Fruit fly (Drosophila melanogaster) whole organism, embryonic: ENCODE data around the gene IFT54.

Experiments used
- Adf1 ChIP-seq: fragments of 200-800 bp; sonication (Bioruptor generic); IDR thresholded peaks from 2 replicates; pipeline ENCODE4 v1.3.6; 2022; ENCODE audit warnings: missing biosample characterization, missing genetic modification characterization
- BtbVII ChIP-seq: fragments of 200-800 bp; sonication (Bioruptor generic); optimal IDR thresholded peaks from 3 replicates; lab custom pipeline; 2017; ENCODE audit warnings: missing biosample characterization, mild to moderate bottlenecking, missing genetic modification characterization
- CG10147 ChIP-seq: fragments of 200-800 bp; sonication (Bioruptor generic); optimal IDR thresholded peaks from 2 replicates; lab custom pipeline; 2019; ENCODE audit warnings: missing biosample characterization, mild to moderate bottlenecking, missing genetic modification characterization, moderate library complexity
- CG10321 ChIP-seq: fragments of 200-800 bp; sonication (Bioruptor generic); IDR thresholded peaks from 2 replicates; pipeline ENCODE4 v1.3.6; 2022; ENCODE audit warnings: missing biosample characterization, missing genetic modification characterization
- CG10462 ChIP-seq: fragments of 200-800 bp; sonication (Bioruptor generic); optimal IDR thresholded peaks from 2 replicates; lab custom pipeline; 2016; ENCODE audit warnings: missing biosample characterization, missing genetic modification characterization
- CG10543 ChIP-seq: fragments of 200-800 bp; sonication (Bioruptor generic); optimal IDR thresholded peaks from 3 replicates; lab custom pipeline; 2017; ENCODE audit warnings: missing biosample characterization, mild to moderate bottlenecking, missing genetic modification characterization, moderate library complexity
- CG10565 ChIP-seq: fragments of 200-800 bp; sonication (Bioruptor generic); optimal IDR thresholded peaks from 3 replicates; lab custom pipeline; 2016; ENCODE audit warnings: missing biosample characterization, mild to moderate bottlenecking, missing genetic modification characterization
- CG11085 ChIP-seq: fragments of 200-800 bp; sonication (Bioruptor generic); IDR thresholded peaks from 2 replicates; pipeline ENCODE4 v1.3.6; 2022; ENCODE audit warnings: missing biosample characterization, missing genetic modification characterization
- CG11247 ChIP-seq: fragments of 200-800 bp; sonication (Bioruptor generic); IDR thresholded peaks from 2 replicates; pipeline ENCODE4 v1.3.6; 2022; ENCODE audit warnings: missing biosample characterization, missing genetic modification characterization
- CG12391 ChIP-seq: fragments of 200-800 bp; sonication (Bioruptor generic); optimal IDR thresholded peaks from 3 replicates; lab custom pipeline; 2018; ENCODE audit warnings: missing biosample characterization, mild to moderate bottlenecking, missing genetic modification characterization, moderate library complexity
- CG12659 ChIP-seq: fragments of 200-800 bp; sonication (Bioruptor generic); optimal IDR thresholded peaks from 3 replicates; lab custom pipeline; 2017; ENCODE audit warnings: mild to moderate bottlenecking, missing biosample characterization, missing genetic modification reagents, missing genetic modification characterization
- CG15696 ChIP-seq: fragments of 200-800 bp; sonication (Bioruptor generic); optimal IDR thresholded peaks from 2 replicates; lab custom pipeline; 2019; ENCODE audit warnings: missing biosample characterization, mild to moderate bottlenecking, missing genetic modification characterization, moderate library complexity
- CG1603 ChIP-seq: fragments of 200-800 bp; sonication (Bioruptor generic); optimal IDR thresholded peaks from 2 replicates; lab custom pipeline; 2019; ENCODE audit warnings: missing biosample characterization, mild to moderate bottlenecking, missing genetic modification characterization, moderate library complexity
- CG2116 ChIP-seq: fragments of 200-800 bp; sonication (Bioruptor generic); optimal IDR thresholded peaks from 3 replicates; lab custom pipeline; 2018; ENCODE audit warnings: missing biosample characterization, mild to moderate bottlenecking, missing genetic modification characterization
- CG30020 ChIP-seq: fragments of 200-800 bp; optimal IDR thresholded peaks from 2 replicates; lab custom pipeline; 2019; ENCODE audit warnings: missing biosample characterization, mild to moderate bottlenecking, missing genetic modification characterization, moderate library complexity
- CG8478 ChIP-seq: fragments of >200 bp; optimal IDR thresholded peaks from 2 replicates; lab custom pipeline; 2018
- CG9437 ChIP-seq: fragments of 200-800 bp; sonication (Bioruptor generic); optimal IDR thresholded peaks from 2 replicates; lab custom pipeline; 2018; ENCODE audit warnings: missing biosample characterization, mild to moderate bottlenecking, missing genetic modification characterization
- CkIIα-i1 ChIP-seq: fragments of 200-800 bp; sonication (Bioruptor generic); IDR thresholded peaks from 2 replicates; pipeline ENCODE4 v1.3.6; 2022; ENCODE audit warnings: missing biosample characterization, missing genetic modification characterization
- CoRest ChIP-seq: fragments of 200-800 bp; sonication (Bioruptor generic); optimal IDR thresholded peaks from 3 replicates; lab custom pipeline; 2018; ENCODE audit warnings: missing biosample characterization, mild to moderate bottlenecking, missing genetic modification characterization, moderate library complexity
- Dbx ChIP-seq: fragments of 200-800 bp; sonication (Bioruptor generic); IDR thresholded peaks from 3 replicates; pipeline ENCODE4 v1.3.6; 2022; ENCODE audit warnings: missing biosample characterization, missing genetic modification characterization
- Jarid2 ChIP-seq: fragments of 200-800 bp; sonication (Bioruptor generic); optimal IDR thresholded peaks from 3 replicates; lab custom pipeline; 2017; ENCODE audit warnings: mild to moderate bottlenecking, missing biosample characterization, missing genetic modification reagents, missing genetic modification characterization
- Meics ChIP-seq: fragments of 200-800 bp; sonication (Bioruptor generic); optimal IDR thresholded peaks from 2 replicates; lab custom pipeline; 2017; ENCODE audit warnings: missing biosample characterization, mild to moderate bottlenecking, missing genetic modification characterization
- Myb ChIP-seq: fragments of 200-800 bp; sonication (Bioruptor generic); optimal IDR thresholded peaks from 2 replicates; lab custom pipeline; 2016; ENCODE audit warnings: missing biosample characterization, missing genetic modification characterization
- NFAT ChIP-seq: fragments of 200-800 bp; sonication (Bioruptor generic); IDR thresholded peaks from 2 replicates; pipeline ENCODE4 v1.3.6; 2022; ENCODE audit warnings: missing biosample characterization, missing genetic modification characterization
- PHDP ChIP-seq: fragments of 200-800 bp; sonication (Bioruptor generic); optimal IDR thresholded peaks from 3 replicates; lab custom pipeline; 2018; ENCODE audit warnings: missing biosample characterization, mild to moderate bottlenecking, missing genetic modification characterization, moderate library complexity
- Pdp1 ChIP-seq, 2 experiments: fragments of 200-800 bp; sonication (Bioruptor generic); optimal IDR thresholded peaks; 3 replicates each; lab custom pipeline; 2016; ENCODE audit warnings: missing biosample characterization in 2 of 2, missing genetic modification characterization in 2 of 2, mild to moderate bottlenecking in 1 of 2, moderate library complexity in 1 of 2
- Ptx1 ChIP-seq: fragments of 200-800 bp; sonication (Bioruptor generic); IDR thresholded peaks from 2 replicates; pipeline ENCODE4 v1.3.6; 2022; ENCODE audit warnings: missing biosample characterization, missing genetic modification characterization
- Spps ChIP-seq: fragments of 200-800 bp; sonication (Bioruptor generic); optimal IDR thresholded peaks from 2 replicates; lab custom pipeline; 2018; ENCODE audit warnings: missing biosample characterization, mild to moderate bottlenecking, missing genetic modification characterization
- Trl ChIP-seq, 3 experiments: fragments of >200 bp in 2 of 3; fragments of 200-800 bp in 1 of 3; sonication (Bioruptor generic) in 1 of 3; optimal IDR thresholded peaks; 2 replicates in 1 of 3; 3 replicates in 2 of 3; lab custom pipeline; 2016 to 2017; ENCODE audit warnings: missing biosample characterization in 1 of 3, missing genetic modification characterization in 1 of 3
- YL-1 ChIP-seq: fragments of 200-800 bp; sonication (Bioruptor generic); optimal IDR thresholded peaks from 3 replicates; lab custom pipeline; 2017; ENCODE audit warnings: missing biosample characterization, mild to moderate bottlenecking, missing genetic modification characterization
- amos ChIP-seq: fragments of 200-800 bp; sonication (Bioruptor generic); IDR thresholded peaks from 2 replicates; pipeline ENCODE4 v1.3.6; 2022; ENCODE audit warnings: missing biosample characterization, missing genetic modification characterization; ENCODE audit not compliant: partially characterized antibody
- bbx ChIP-seq: fragments of 200-800 bp; sonication (Bioruptor generic); IDR thresholded peaks from 2 replicates; pipeline ENCODE4 v1.3.6; 2022; ENCODE audit warnings: missing biosample characterization, missing genetic modification characterization; ENCODE audit not compliant: partially characterized antibody
- cad ChIP-seq: fragments of >200 bp; optimal IDR thresholded peaks from 2 replicates; lab custom pipeline; 2017; ENCODE audit warnings: missing biosample characterization, missing genetic modification characterization
- chif ChIP-seq, 2 experiments: fragments of 200-800 bp; sonication (Bioruptor generic); optimal IDR thresholded peaks; 3 replicates each; lab custom pipeline; 2016; ENCODE audit warnings: missing biosample characterization in 2 of 2, missing genetic modification characterization in 2 of 2
- chn ChIP-seq: fragments of 200-800 bp; sonication (Bioruptor generic); optimal IDR thresholded peaks from 2 replicates; lab custom pipeline; 2016; ENCODE audit warnings: missing biosample characterization, missing genetic modification characterization
- jing ChIP-seq: fragments of 200-800 bp; sonication (Bioruptor generic); optimal IDR thresholded peaks from 2 replicates; lab custom pipeline; 2018; ENCODE audit warnings: missing biosample characterization, mild to moderate bottlenecking, missing genetic modification characterization
- odd ChIP-seq: fragments of 200-800 bp; sonication (Bioruptor generic); optimal IDR thresholded peaks from 2 replicates; lab custom pipeline; 2017; ENCODE audit warnings: missing biosample characterization, mild to moderate bottlenecking, missing genetic modification characterization
- pan ChIP-seq, 4 experiments: fragments of >200 bp in 3 of 4; fragments of 200-800 bp in 1 of 4; sonication (Bioruptor generic) in 1 of 4; optimal IDR thresholded peaks in 3 of 4; IDR thresholded peaks in 1 of 4; 2 replicates each; pipeline versions ENCODE4 v1.3.6 to Lab custom; 2017 to 2022; ENCODE audit warnings: missing biosample characterization in 2 of 4, missing genetic modification characterization in 2 of 4, mixed read lengths in 1 of 4
- pfk ChIP-seq: fragments of 200-800 bp; sonication (Bioruptor generic); optimal IDR thresholded peaks from 2 replicates; lab custom pipeline; 2018; ENCODE audit warnings: missing biosample characterization, mild to moderate bottlenecking, missing genetic modification characterization, moderate library complexity
- pzg ChIP-seq: fragments of 200-800 bp; sonication (Bioruptor generic); optimal IDR thresholded peaks from 3 replicates; lab custom pipeline; 2018; ENCODE audit warnings: missing biosample characterization, mild to moderate bottlenecking, missing genetic modification characterization, moderate library complexity
- shn ChIP-seq: fragments of 200-800 bp; sonication (Bioruptor generic); optimal IDR thresholded peaks from 3 replicates; lab custom pipeline; 2016; ENCODE audit warnings: missing biosample characterization, missing genetic modification characterization
- sna ChIP-seq: fragments of 200-800 bp; sonication (Bioruptor generic); IDR thresholded peaks from 2 replicates; pipeline ENCODE4 v1.3.6; 2022; ENCODE audit warnings: missing biosample characterization, missing genetic modification characterization; ENCODE audit not compliant: partially characterized antibody
- sug ChIP-seq: fragments of 200-800 bp; optimal IDR thresholded peaks from 2 replicates; lab custom pipeline; 2019; ENCODE audit warnings: missing biosample characterization, mild to moderate bottlenecking, missing genetic modification characterization, moderate library complexity
- tin ChIP-seq: fragments of 200-800 bp; sonication (Bioruptor generic); optimal IDR thresholded peaks from 3 replicates; lab custom pipeline; 2016; ENCODE audit warnings: missing biosample characterization, missing genetic modification characterization

Gene IFT54

dm6 chr3R:14285059-14285953, 16.9 kb upstream of the IFT54 start (continued):
- TF ChIP-seq tin (GFP tag; lab: Kevin White, UChicago) (no peak), CG10321 (no peak), CG11247 (GFP tag; lab: Robert Waterston, UW) (no peak), CG10565 (no peak), shn (GFP tag; lab: Kevin White, UChicago) (no peak), PHDP (tag; lab: Kevin White, UChicago) (peak; percentile 1), cad (peak; percentile 45), CG10462 (GFP tag; lab: Kevin White, UChicago) (no peak), pfk (GFP tag; lab: Kevin White, UChicago) (no peak), Spps (tag; lab: Kevin White, UChicago) (no peak)

dm6 chr3R:14286320-14287190, 15.7 kb upstream of the IFT54 start, which contains the start of gene trx:
TSS of gene trx (minus strand) at chr3R:14286903.
- no peak for TF ChIP-seq BtbVII (GFP tag; lab: Kevin White, UChicago)
- TF ChIP-seq Trl (optimal IDR thresholded peaks at IDR 0.05; lab: Kevin White, UChicago) = peak; percentile 99
- TF ChIP-seq Trl (GFP tag; optimal IDR thresholded peaks at IDR 0.05; lab: Kevin White, UChicago) = peak; percentile 67
- no peak for TF ChIP-seq sna (GFP tag; lab: Robert Waterston, UW)
- TF ChIP-seq pzg (GFP tag; lab: Kevin White, UChicago) = peak; percentile 99
- TF ChIP-seq amos = no peak
- no peak for TF ChIP-seq NFAT (GFP tag; lab: Robert Waterston, UW)
- no peak for TF ChIP-seq sug (tag; lab: Kevin White, UChicago)
- TF ChIP-seq CG9437 = no peak
- peak; percentile 2 for TF ChIP-seq CG12391
- TF ChIP-seq Myb (GFP tag; lab: Kevin White, UChicago) = peak; percentile 100
- TF ChIP-seq pan (optimal IDR thresholded peaks at IDR 0.05; lab: Kevin White, UChicago) = no peak
- no peak for TF ChIP-seq pan (GFP tag; optimal IDR thresholded peaks at IDR 0.05 in 1 of 2, IDR thresholded peaks at IDR 0.05 in 1 of 2)
- TF ChIP-seq CkIIα-i1 (GFP tag; lab: Robert Waterston, UW) = no peak
- peak; percentile 72 for TF ChIP-seq Jarid2 (GFP tag; lab: Kevin White, UChicago)
- peak in 1 of 2 experiments; percentile 32 for TF ChIP-seq chif (GFP tag; optimal IDR thresholded peaks at IDR 0.05; lab: Kevin White, UChicago)
- TF ChIP-seq Ptx1 (GFP tag; lab: Robert Waterston, UW) = no peak
- peak in 1 of 2 experiments; percentile 46 for TF ChIP-seq Pdp1 (GFP tag; optimal IDR thresholded peaks at IDR 0.05; lab: Kevin White, UChicago)
- peak; percentile 62 for TF ChIP-seq CoRest (tag; lab: Kevin White, UChicago)
- peak; percentile 33 for TF ChIP-seq CG10543 (GFP tag; lab: Kevin White, UChicago)
- TF ChIP-seq CG12659 (GFP tag; lab: Kevin White, UChicago) = peak; percentile 73
- peak; percentile 88 for TF ChIP-seq YL-1
- TF ChIP-seq CG30020 = no peak
- TF ChIP-seq CG10147 = peak; percentile 27
- TF ChIP-seq chn (GFP tag; lab: Kevin White, UChicago) = no peak
- peak; percentile 84 for TF ChIP-seq CG1603 (tag; lab: Kevin White, UChicago)
- TF ChIP-seq CG11085 (GFP tag; lab: Robert Waterston, UW) = no peak
- TF ChIP-seq bbx (GFP tag; lab: Robert Waterston, UW) = no peak
- no peak for TF ChIP-seq Dbx
- no peak for TF ChIP-seq jing (GFP tag; lab: Kevin White, UChicago)
- TF ChIP-seq Adf1 (GFP tag; lab: Robert Waterston, UW) = no peak
- peak; percentile 36 for TF ChIP-seq CG2116 (GFP tag; lab: Kevin White, UChicago)
- TF ChIP-seq Meics (GFP tag; lab: Kevin White, UChicago) = no peak
- no peak for TF ChIP-seq odd (GFP tag; lab: Kevin White, UChicago)
- peak; percentile 5 for TF ChIP-seq CG15696 (tag; lab: Kevin White, UChicago)
- TF ChIP-seq CG8478 (lab: Kevin White, UChicago) = peak; percentile 90
